Fruit fly (Drosophila melanogaster): ENCODE measurements around the gene CG32500.
"Not testable (repeated sequence)": the region's sequence is repeated elsewhere in the genome, so short reads cannot be mapped to it uniquely, and the experiment has no call there.

- not testable (repeated sequence) for TF ChIP-seq psq, Dll (optimal IDR thresholded peaks at IDR 0.05)
These were observed 14.7 kb downstream of the CG32500 start, which contains the start of gene CG17450 for dm6 chrX:21608820-21609219.

All from whole organism.